Worm (Caenorhabditis elegans): ENCODE data around the gene ZK742.3.

ce11 chrV:7808444-7808843, 1.3 kb downstream of the ZK742.3 start:
- TF ChIP-seq nhr-23 (tag; optimal IDR thresholded peaks at IDR 0.05) (no peak), skn-1 (tag; optimal IDR thresholded peaks at IDR 0.05) (no peak)

All from whole organism, L2 larva.